Fruit fly (Drosophila melanogaster) whole organism, wandering third instar larva: Measurements from ENCODE around the gene Blm.

Source experiments
- CG32264 ChIP-seq: fragments of 200-800 bp; sonication (Bioruptor generic); optimal IDR thresholded peaks from 2 replicates; lab custom pipeline; 2016; ENCODE audit warnings: missing biosample characterization, missing genetic modification characterization
- GATAd ChIP-seq: sonication (Bioruptor generic); optimal IDR thresholded peaks from 2 replicates; lab custom pipeline; 2016; ENCODE audit warnings: missing biosample characterization, missing genetic modification characterization
- HLH106 ChIP-seq: fragments of 200-800 bp; optimal IDR thresholded peaks from 3 replicates; lab custom pipeline; 2019; ENCODE audit warnings: missing biosample characterization, mild to moderate bottlenecking, missing genetic modification characterization, moderate library complexity
- Hr78 ChIP-seq: fragments of >200 bp; optimal IDR thresholded peaks from 2 replicates; lab custom pipeline; 2017; ENCODE audit warnings: missing biosample characterization, missing genetic modification characterization
- fru ChIP-seq: fragments of 200-800 bp; sonication (Bioruptor generic); optimal IDR thresholded peaks from 3 replicates; lab custom pipeline; 2016; ENCODE audit warnings: missing biosample characterization, mild to moderate bottlenecking, missing genetic modification characterization
- h ChIP-seq: fragments of 200-800 bp; sonication (Bioruptor generic); optimal IDR thresholded peaks from 3 replicates; lab custom pipeline; 2016; ENCODE audit warnings: missing biosample characterization, mild to moderate bottlenecking, missing genetic modification characterization
- jim ChIP-seq: fragments of 175-275, 200-325 bp; sonication (Bioruptor generic); optimal IDR thresholded peaks from 2 replicates; lab custom pipeline; 2016; ENCODE audit warnings: missing biosample characterization, mild to moderate bottlenecking, missing genetic modification characterization
- pan ChIP-seq: fragments of >200 bp; optimal IDR thresholded peaks from 2 replicates; lab custom pipeline; 2017
- psq ChIP-seq: fragments of 200-800 bp; sonication (Bioruptor generic); optimal IDR thresholded peaks from 3 replicates; lab custom pipeline; 2017; ENCODE audit warnings: missing biosample characterization, mild to moderate bottlenecking, missing genetic modification characterization, moderate library complexity
- rgr ChIP-seq: fragments of 200-800 bp; sonication (Bioruptor generic); optimal IDR thresholded peaks from 3 replicates; lab custom pipeline; 2016; ENCODE audit warnings: missing biosample characterization, mild to moderate bottlenecking, missing genetic modification characterization

DNA sequence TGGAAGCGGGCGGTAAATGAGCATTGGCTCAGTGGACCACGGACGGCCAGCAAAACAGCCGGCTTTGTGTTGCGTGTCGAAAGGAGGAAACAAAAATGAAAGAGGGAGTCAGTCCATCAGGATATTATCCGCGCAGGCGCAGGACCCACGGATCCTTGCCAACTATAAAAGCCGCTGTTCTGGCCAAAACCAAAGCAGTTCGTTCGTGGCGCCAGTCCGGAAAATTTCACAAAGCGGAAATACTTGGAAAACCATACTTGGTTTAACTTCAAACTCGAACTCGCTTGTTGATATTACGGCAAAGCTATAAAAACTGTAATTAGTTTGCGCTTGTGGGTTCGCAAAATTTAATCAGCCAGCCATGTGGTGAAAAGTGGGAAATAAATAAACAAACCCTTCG lies 20.0 kb downstream of the Blm start, which contains the start of gene CG12594:
- no peak for TF ChIP-seq HLH106 (tag; lab: Kevin White, UChicago)
- TF ChIP-seq jim (GFP tag; lab: Kevin White, UChicago): no peak
- no peak for TF ChIP-seq h (GFP tag; lab: Kevin White, UChicago)
- no peak for TF ChIP-seq CG32264 (GFP tag; lab: Kevin White, UChicago)
- no peak for TF ChIP-seq pan (lab: Kevin White, UChicago)
- no peak for TF ChIP-seq fru
- no peak for TF ChIP-seq GATAd (GFP tag; lab: Kevin White, UChicago)
- no peak for TF ChIP-seq Hr78 (GFP tag; lab: Kevin White, UChicago)
- no peak for TF ChIP-seq rgr (GFP tag; lab: Kevin White, UChicago)
- no peak for TF ChIP-seq psq (GFP tag; lab: Kevin White, UChicago)
